Worm (Caenorhabditis elegans): ENCODE measurements around the gene nxf-2.

DNA sequence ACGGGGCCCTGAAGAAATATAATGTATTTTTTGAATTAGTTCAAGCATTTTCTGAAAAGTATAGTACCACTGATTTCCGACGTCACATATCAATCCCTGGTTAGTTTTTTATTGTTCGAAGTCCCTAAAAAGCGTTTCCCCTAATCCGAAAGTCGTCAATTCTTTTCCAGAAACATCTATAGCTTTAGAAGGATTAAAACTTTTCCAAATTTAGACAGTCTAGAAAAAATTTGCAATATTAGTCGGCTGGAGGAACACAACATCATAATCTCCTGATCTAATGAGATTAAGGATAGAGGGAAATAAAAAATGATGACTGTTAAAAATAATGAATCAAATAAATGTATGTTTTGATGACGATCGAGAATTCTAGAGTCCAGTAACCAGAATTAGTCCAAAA, 39.6 kb downstream of the nxf-2 start:
- no peak for TF ChIP-seq unc-130 (GFP tag; optimal IDR thresholded peaks at IDR 0.05)
- no peak for TF ChIP-seq snpc-4 (GFP tag; optimal IDR thresholded peaks at IDR 0.05)
- no peak for TF ChIP-seq snpc-4 (tag; optimal IDR thresholded peaks at IDR 0.05)
- TF ChIP-seq nhr-90 (tag; optimal IDR thresholded peaks at IDR 0.05) = no peak
